Fruit fly (Drosophila melanogaster): ENCODE results near the gene CG14238.
A peak's percentile ranks its signal among the peaks of the same experiment; 100 is the strongest.

The CG14238 gene

DNA sequence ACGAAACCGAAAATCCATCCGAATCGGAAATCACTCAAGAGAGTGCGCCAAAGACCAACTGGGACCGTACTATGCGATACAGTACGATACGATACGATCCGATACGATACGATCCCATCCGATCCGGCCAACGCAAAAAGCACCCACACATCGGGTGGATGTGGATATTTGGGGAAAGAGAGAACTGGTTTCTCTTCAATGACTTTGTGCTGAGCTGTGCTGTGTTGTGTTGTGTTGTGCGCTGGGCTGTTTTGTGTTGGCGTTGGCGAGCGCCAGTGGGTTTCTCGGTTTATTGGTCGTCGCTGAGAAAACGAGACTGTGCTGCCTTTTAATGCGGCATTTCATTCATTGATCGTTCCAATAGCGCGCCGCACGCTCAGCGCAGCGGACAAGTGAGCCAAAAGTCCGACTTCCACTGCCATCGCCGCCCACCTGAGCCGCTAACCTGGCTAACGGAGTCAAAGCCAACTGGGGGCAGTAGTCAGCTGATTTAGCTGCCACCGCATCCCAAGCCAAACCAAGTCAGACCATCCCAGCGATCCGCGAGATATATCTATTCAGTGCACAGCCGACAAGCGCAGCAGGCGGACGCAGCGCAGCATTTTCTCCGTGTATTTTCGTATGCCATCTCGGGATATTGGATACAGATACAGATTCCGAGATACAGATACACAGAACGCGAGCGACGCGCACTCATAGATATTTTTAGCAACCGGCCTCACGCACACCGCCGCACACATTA lies 17.4 kb upstream of the CG14238 start, which contains the start of gene tx:
TSS of gene tx (plus strand) at position 324 of the 742 bp plus-strand sequence.
- TF ChIP-seq CG32121 (GFP tag; IDR thresholded peaks at IDR 0.05) (0 out of 2 replicates have a peak, but pooled peaks have one; percentile 38), CG12605 (GFP tag; IDR thresholded peaks at IDR 0.05) (peak; percentile 10; the same call in 1 of the 2 replicates), CG14655 (GFP tag; optimal IDR thresholded peaks at IDR 0.05) (no peak), CG13204 (GFP tag; optimal IDR thresholded peaks at IDR 0.05) (peak; percentile 56), CG4496 (GFP tag; IDR thresholded peaks at IDR 0.05) (0 out of 3 replicates have a peak, but pooled peaks have one; percentile 7), CG10348 (GFP tag; IDR thresholded peaks at IDR 0.05) (no peak), CG17806 (tag; optimal IDR thresholded peaks at IDR 0.05) (no peak), CG8301 (tag; optimal IDR thresholded peaks at IDR 0.05) (no peak), Pif1B (GFP tag; optimal IDR thresholded peaks at IDR 0.05) (no peak), Ets98B (GFP tag; IDR thresholded peaks at IDR 0.05) (peak; percentile 9; the same call in 1 of the 2 replicates), EcR (GFP tag; optimal IDR thresholded peaks at IDR 0.05) (no peak), Pif1A (GFP tag; optimal IDR thresholded peaks at IDR 0.05) (no peak)

DNA sequence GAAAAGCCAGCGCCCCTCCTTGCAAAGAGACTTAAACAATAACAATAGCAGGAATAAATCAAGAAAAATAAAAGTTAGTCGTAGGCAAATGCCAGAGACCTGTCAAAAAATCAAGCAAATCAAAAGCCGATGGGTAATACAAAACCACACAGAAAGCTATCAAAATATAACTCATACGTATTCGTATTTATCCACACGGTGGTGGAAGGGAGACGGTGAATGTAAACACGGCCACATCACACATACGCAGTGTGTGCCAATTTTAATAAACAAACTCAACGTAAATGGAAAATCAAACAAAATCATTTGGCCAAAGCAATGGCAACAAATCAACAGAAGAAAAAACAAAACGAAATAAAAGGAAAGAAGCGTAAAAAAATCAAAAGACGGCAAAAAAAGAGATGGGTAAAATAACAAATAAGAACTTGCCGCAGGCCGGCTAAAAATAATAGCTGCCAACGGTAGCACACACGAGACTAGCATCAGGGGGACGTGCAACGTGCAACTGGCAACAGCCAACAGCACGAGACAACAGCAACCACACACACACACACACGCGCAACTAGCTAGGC lies 15.4 kb upstream of the CG14238 start:
- TF ChIP-seq CG4496 (GFP tag; IDR thresholded peaks at IDR 0.05) (peak; percentile 66; the same call in 2 of the 3 replicates), CG9948 (tag; optimal IDR thresholded peaks at IDR 0.05) (no peak), CG10348 (GFP tag; IDR thresholded peaks at IDR 0.05) (no peak), EcR (GFP tag; optimal IDR thresholded peaks at IDR 0.05) (no peak), CG32121 (GFP tag; IDR thresholded peaks at IDR 0.05) (peak; percentile 62), Pif1B (GFP tag; optimal IDR thresholded peaks at IDR 0.05) (no peak), Ets98B (GFP tag; IDR thresholded peaks at IDR 0.05) (peak; percentile 70), Snoo (tag; optimal IDR thresholded peaks at IDR 0.05) (no peak), CG15710 (tag; optimal IDR thresholded peaks at IDR 0.05) (no peak), rn (GFP tag; IDR thresholded peaks at IDR 0.05) (peak; percentile 40), CG13204 (GFP tag; optimal IDR thresholded peaks at IDR 0.05) (no peak), CG17806 (tag; optimal IDR thresholded peaks at IDR 0.05) (no peak), fd96Ca (GFP tag; IDR thresholded peaks at IDR 0.05) (peak; percentile 57; the same call in 2 of the 3 replicates), CG14655 (GFP tag; optimal IDR thresholded peaks at IDR 0.05) (peak; percentile 51), CG34367 (tag; optimal IDR thresholded peaks at IDR 0.05) (no peak), Pif1A (GFP tag; optimal IDR thresholded peaks at IDR 0.05) (no peak), CG12605 (GFP tag; IDR thresholded peaks at IDR 0.05) (peak; percentile 57; the same call in 1 of the 2 replicates), CG8159 (tag; optimal IDR thresholded peaks at IDR 0.05) (no peak), D1 (tag; optimal IDR thresholded peaks at IDR 0.05) (no peak), CG8301 (tag; optimal IDR thresholded peaks at IDR 0.05) (peak; percentile 46), gl (tag; optimal IDR thresholded peaks at IDR 0.05) (peak; percentile 2)

DNA sequence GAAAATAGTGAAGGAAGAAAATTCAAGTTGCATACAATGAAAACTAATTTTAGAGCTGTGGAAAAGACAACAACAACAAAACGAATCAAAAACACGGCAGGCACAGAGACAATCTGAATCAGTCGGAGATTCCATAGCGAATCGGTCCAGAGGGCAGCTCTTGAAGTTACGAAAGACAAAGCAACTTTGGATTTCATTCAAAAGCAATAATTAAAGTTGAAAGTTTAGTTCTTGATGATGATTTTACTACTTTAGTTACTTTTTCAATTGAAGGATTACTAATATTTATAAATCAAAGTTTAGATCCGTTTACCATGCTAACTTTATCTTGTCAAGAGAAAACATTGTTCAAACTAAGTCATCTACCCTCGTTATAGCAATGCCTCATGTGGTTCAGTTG lies 14.7 kb upstream of the CG14238 start:
- TF ChIP-seq CG8159 (tag; optimal IDR thresholded peaks at IDR 0.05) (peak; percentile 4), gl (tag; optimal IDR thresholded peaks at IDR 0.05) (no peak), CG14655 (GFP tag; optimal IDR thresholded peaks at IDR 0.05) (peak; percentile 41), CG4496 (GFP tag; IDR thresholded peaks at IDR 0.05) (0 out of 3 replicates have a peak, but pooled peaks have one; percentile 42), Pif1A (GFP tag; optimal IDR thresholded peaks at IDR 0.05) (no peak), CG8301 (tag; optimal IDR thresholded peaks at IDR 0.05) (peak; percentile 25)

DNA sequence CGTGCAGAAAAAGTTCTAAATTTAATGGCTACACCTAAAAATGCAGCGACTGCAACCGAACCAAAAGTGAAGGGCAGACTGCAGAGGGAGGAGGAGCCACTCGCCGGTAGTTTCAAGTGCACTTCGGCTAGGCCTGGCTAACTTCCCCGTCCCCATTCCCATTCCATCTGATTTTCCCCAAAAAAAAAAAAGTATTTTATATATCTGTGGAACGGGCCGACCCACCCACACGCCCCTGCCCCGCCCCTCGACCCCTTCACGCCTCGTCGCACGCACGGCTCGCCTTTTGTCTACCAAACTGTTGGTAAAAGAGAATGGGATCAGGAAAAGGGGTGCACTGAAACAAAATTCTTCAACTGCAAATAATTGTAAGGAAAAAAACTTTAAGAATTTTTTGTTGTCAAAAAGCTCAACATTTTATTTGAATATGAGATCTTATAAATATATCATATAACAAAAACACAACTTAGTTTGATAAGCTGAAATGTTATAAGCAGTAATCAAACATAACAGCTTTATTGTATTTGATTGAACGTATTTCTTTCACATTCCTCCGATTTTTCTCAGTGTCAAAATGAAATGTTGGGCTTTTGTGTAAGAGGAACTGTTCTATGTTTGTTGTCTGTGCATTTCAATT lies 14.1 kb upstream of the CG14238 start:
- TF ChIP-seq EcR (GFP tag; optimal IDR thresholded peaks at IDR 0.05): no peak
- peak; percentile 87 for TF ChIP-seq CG14655 (GFP tag; optimal IDR thresholded peaks at IDR 0.05)
- TF ChIP-seq CG4496 (GFP tag; IDR thresholded peaks at IDR 0.05): 0 out of 3 replicates have a peak, but pooled peaks have one; percentile 17
- TF ChIP-seq Pif1A (GFP tag; optimal IDR thresholded peaks at IDR 0.05): peak; percentile 43
- TF ChIP-seq Snoo (tag; optimal IDR thresholded peaks at IDR 0.05): no peak
- TF ChIP-seq CG10348 (GFP tag; IDR thresholded peaks at IDR 0.05): no peak
- TF ChIP-seq fd96Ca (GFP tag; IDR thresholded peaks at IDR 0.05): peak; percentile 38; the same call in 1 of the 3 replicates
- TF ChIP-seq CG8301 (tag; optimal IDR thresholded peaks at IDR 0.05): peak; percentile 85
- TF ChIP-seq Ets98B (GFP tag; IDR thresholded peaks at IDR 0.05): peak; percentile 53; the same call in 1 of the 2 replicates
- TF ChIP-seq CG17806 (tag; optimal IDR thresholded peaks at IDR 0.05): peak; percentile 53
- peak; percentile 48 for TF ChIP-seq CG9948 (tag; optimal IDR thresholded peaks at IDR 0.05)
- TF ChIP-seq CG32121 (GFP tag; IDR thresholded peaks at IDR 0.05): peak; percentile 40; the same call in 1 of the 2 replicates
- peak; percentile 54 for TF ChIP-seq CG8159 (tag; optimal IDR thresholded peaks at IDR 0.05)
- no peak for TF ChIP-seq gl (tag; optimal IDR thresholded peaks at IDR 0.05)

DNA sequence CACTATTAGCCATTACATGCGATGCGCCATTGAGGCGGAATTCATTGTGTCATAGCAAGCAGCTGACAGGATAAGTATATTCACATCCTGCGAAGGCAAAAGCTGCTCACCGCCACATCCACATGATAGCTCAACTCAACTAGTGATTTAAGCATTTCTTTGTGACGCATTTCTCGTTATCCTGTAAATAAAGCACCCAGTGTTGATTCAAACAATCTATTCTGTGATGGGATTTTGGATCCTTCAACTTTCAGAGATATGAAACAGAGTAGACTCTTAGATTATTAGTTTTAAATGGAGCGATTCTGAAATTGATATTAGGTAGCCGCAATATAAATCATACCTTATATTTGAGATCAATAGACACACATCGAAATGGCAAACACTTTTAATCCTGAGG lies 9.3 kb upstream of the CG14238 start, which contains the start of gene Hex-t1:
TSS of gene Hex-t1 (plus strand) at position 301 of the 400 bp plus-strand sequence.
- TF ChIP-seq Pif1A (GFP tag; optimal IDR thresholded peaks at IDR 0.05): no peak
- no peak for TF ChIP-seq CG10348 (GFP tag; IDR thresholded peaks at IDR 0.05)
- TF ChIP-seq CG4496 (GFP tag; IDR thresholded peaks at IDR 0.05): no peak
- TF ChIP-seq EcR (GFP tag; optimal IDR thresholded peaks at IDR 0.05): no peak
- no peak for TF ChIP-seq CG9948 (tag; optimal IDR thresholded peaks at IDR 0.05)
- no peak for TF ChIP-seq CG14655 (GFP tag; optimal IDR thresholded peaks at IDR 0.05)
- no peak for TF ChIP-seq gl (tag; optimal IDR thresholded peaks at IDR 0.05)

Data from whole organism, pupa.